Fruit fly (Drosophila melanogaster): ENCODE data around the gene CG42680.

CG42680 gene

dm6 chr2L:14580693-14581572, 7.1 kb downstream of the CG42680 start (continued):
- peak; percentile 33 for TF ChIP-seq vvl (GFP tag; IDR thresholded peaks at IDR 0.05)
- TF ChIP-seq Med (GFP tag): peak; percentile 36
- 0 out of 3 replicates have a peak, but pooled peaks have one; percentile 9 for TF ChIP-seq CG2199 (GFP tag; IDR thresholded peaks at IDR 0.05)
- TF ChIP-seq ind (GFP tag; optimal IDR thresholded peaks at IDR 0.05): no peak

dm6 chr2L:14579449-14579848, 8.6 kb downstream of the CG42680 start:
- TF ChIP-seq Blimp-1 (GFP tag; optimal IDR thresholded peaks at IDR 0.05) (peak; percentile 4), toy (GFP tag; IDR thresholded peaks at IDR 0.05) (0 out of 2 replicates have a peak, but pooled peaks have one; percentile 29), lilli (GFP tag; optimal IDR thresholded peaks at IDR 0.05) (no peak), CG1603 (tag; optimal IDR thresholded peaks at IDR 0.05) (no peak), CG9727 (GFP tag; optimal IDR thresholded peaks at IDR 0.05) (peak; percentile 32), eve (GFP tag; optimal IDR thresholded peaks at IDR 0.05) (peak in 1 of 2 experiments; percentile 18), CG15479 (GFP tag; optimal IDR thresholded peaks at IDR 0.05) (peak; percentile 29), D (optimal IDR thresholded peaks at IDR 0.05) (peak; percentile 71), D (GFP tag; optimal IDR thresholded peaks at IDR 0.05) (no peak), run (tag; optimal IDR thresholded peaks at IDR 0.05) (no peak), tll (GFP tag; optimal IDR thresholded peaks at IDR 0.05) (peak in 1 of 2 experiments; percentile 60), CG16779 (GFP tag; IDR thresholded peaks at IDR 0.05) (no peak), dmrt11E (tag; optimal IDR thresholded peaks at IDR 0.05) (peak; percentile 2), ac (GFP tag; optimal IDR thresholded peaks at IDR 0.05) (peak; percentile 23), sens (GFP tag) (peak; percentile 8), twi (tag; optimal IDR thresholded peaks at IDR 0.05) (peak; percentile 12)

DNA sequence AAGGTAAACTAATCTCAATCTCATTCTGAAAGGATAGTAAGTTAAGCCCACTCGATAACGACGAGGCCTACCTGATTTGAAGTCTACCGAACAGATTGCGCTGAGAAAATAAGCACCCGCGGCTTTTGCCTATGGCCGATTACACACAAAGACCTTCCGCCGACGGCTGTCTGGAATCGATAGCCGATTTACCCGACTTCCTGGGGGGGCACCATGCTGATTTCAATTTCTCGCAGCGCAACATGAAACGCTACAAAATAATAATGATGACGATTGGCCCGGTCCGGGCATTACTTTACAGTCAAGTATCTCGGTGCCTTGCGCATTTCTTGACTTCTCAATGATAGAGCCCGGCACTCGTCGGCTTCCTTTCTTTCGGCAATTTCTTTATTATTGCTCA, 10.9 kb downstream of the CG42680 start:
- no peak for TF ChIP-seq Dip3 (GFP tag; optimal IDR thresholded peaks at IDR 0.05)
- TF ChIP-seq BEAF-32 (GFP tag; optimal IDR thresholded peaks at IDR 0.05): no peak
- TF ChIP-seq twi (tag; optimal IDR thresholded peaks at IDR 0.05): peak; percentile 63
- TF ChIP-seq Ets65A (GFP tag): no peak
- TF ChIP-seq cas (GFP tag; IDR thresholded peaks at IDR 0.05): no peak
- no peak for TF ChIP-seq Spps (tag; optimal IDR thresholded peaks at IDR 0.05)
- no peak for TF ChIP-seq CG9215 (GFP tag; IDR thresholded peaks at IDR 0.05)
- no peak for TF ChIP-seq prd (optimal IDR thresholded peaks at IDR 0.05)
- peak; percentile 19; the same call in 1 of the 3 replicates for TF ChIP-seq prd (GFP tag; IDR thresholded peaks at IDR 0.05)
- TF ChIP-seq Med (GFP tag): no peak
- no peak for TF ChIP-seq dmrt11E (tag; optimal IDR thresholded peaks at IDR 0.05)
- TF ChIP-seq CG15479 (GFP tag; optimal IDR thresholded peaks at IDR 0.05): peak; percentile 38
- 0 out of 2 replicates have a peak, but pooled peaks have one; percentile 17 for TF ChIP-seq ara (GFP tag; IDR thresholded peaks at IDR 0.05)
- TF ChIP-seq CG7928 (GFP tag; optimal IDR thresholded peaks at IDR 0.05): no peak
- no peak for TF ChIP-seq Ptx1 (GFP tag; IDR thresholded peaks at IDR 0.05)
- no peak for TF ChIP-seq z (GFP tag; IDR thresholded peaks at IDR 0.05)
- no peak for TF ChIP-seq CG11695 (GFP tag; IDR thresholded peaks at IDR 0.05)
- no peak for TF ChIP-seq sd (tag; optimal IDR thresholded peaks at IDR 0.05)
- TF ChIP-seq nmo (GFP tag; optimal IDR thresholded peaks at IDR 0.05): no peak
- no peak for TF ChIP-seq Abd-B (GFP tag; optimal IDR thresholded peaks at IDR 0.05)
- TF ChIP-seq cad (GFP tag; optimal IDR thresholded peaks at IDR 0.05): peak; percentile 35
- peak; percentile 86 for TF ChIP-seq zen (tag; optimal IDR thresholded peaks at IDR 0.05)
- no peak for TF ChIP-seq CG10462 (GFP tag; optimal IDR thresholded peaks at IDR 0.05)
- TF ChIP-seq eve (GFP tag; optimal IDR thresholded peaks at IDR 0.05): no peak
- no peak for TF ChIP-seq CG12236 (GFP tag; optimal IDR thresholded peaks at IDR 0.05)
- no peak for TF ChIP-seq CG5180 (GFP tag; optimal IDR thresholded peaks at IDR 0.05)
- no peak for TF ChIP-seq HHEX (GFP tag; optimal IDR thresholded peaks at IDR 0.05)
- no peak for TF ChIP-seq CG9932 (GFP tag; IDR thresholded peaks at IDR 0.05)
- peak in 1 of 2 experiments; percentile 7 for TF ChIP-seq tll (GFP tag; optimal IDR thresholded peaks at IDR 0.05)
- no peak for TF ChIP-seq Nf-YA (GFP tag; IDR thresholded peaks at IDR 0.05)
- no peak for TF ChIP-seq Usf (GFP tag; optimal IDR thresholded peaks at IDR 0.05)
- no peak for TF ChIP-seq btn (GFP tag; optimal IDR thresholded peaks at IDR 0.05)
- no peak for TF ChIP-seq lmd (GFP tag; IDR thresholded peaks at IDR 0.05)
